Worm (Caenorhabditis elegans): ENCODE results near the gene ugt-59.

The ugt-59 gene

ce11 chrIV:10347528-10347927, 12.9 kb upstream of the ugt-59 start:
- TF ChIP-seq snpc-4 (tag; optimal IDR thresholded peaks at IDR 0.05) (no peak), nhr-76 (tag; optimal IDR thresholded peaks at IDR 0.05) (no peak), ztf-11 (tag; optimal IDR thresholded peaks at IDR 0.05) (no peak), nhr-237 (tag; optimal IDR thresholded peaks at IDR 0.05) (no peak), sea-2 (GFP tag; optimal IDR thresholded peaks at IDR 0.05) (no peak)

DNA sequence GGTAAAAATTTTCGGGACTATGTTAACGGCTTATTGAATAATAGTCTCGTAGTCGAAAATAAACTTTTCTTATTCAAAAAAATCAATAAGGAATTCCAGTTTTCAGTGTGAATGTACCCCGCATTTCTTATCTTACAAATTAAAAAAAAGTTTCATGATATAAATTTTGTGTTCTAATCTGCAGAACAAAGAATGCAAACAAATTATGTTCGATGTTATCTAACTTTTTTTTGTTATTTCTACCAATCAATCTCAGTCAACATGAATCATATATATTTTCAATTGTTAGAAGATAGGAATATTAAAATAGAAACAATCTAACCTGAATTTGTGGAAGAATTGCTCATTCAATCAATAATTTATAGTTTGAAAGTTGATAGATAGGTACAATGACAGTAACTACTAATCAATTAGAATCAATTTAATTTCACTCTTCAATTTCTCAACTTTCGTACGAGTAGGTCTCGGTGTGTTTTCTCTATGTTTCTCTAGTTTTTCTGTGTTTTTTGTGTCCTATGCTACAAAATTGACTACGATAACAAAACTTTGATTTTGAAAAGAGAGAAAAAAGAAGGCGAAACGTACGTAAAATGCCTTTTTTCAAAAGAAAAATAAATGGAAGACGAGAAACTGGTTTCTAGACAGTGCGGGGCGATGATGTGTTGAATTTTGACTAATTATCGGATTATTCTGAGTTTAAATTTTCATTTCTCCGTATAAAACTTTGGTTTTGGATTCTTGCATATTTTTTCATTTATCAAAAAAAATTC, 10.4 kb upstream of the ugt-59 start, which contains the start of the genes unc-43 and Y43C5B.3:
Gene unc-43, minus strand, starts transcription at position 347 of the 770 bp plus-strand sequence.
Gene Y43C5B.3, plus strand, starts transcription at position 720 of the 770 bp plus-strand sequence.
- TF ChIP-seq ZK546.5 (tag; optimal IDR thresholded peaks at IDR 0.05) (no peak), unc-62 (GFP tag; optimal IDR thresholded peaks at IDR 0.05) (no peak), ceh-16 (tag; optimal IDR thresholded peaks at IDR 0.05) (no peak), ztf-11 (tag; optimal IDR thresholded peaks at IDR 0.05) (no peak), ama-1 (optimal IDR thresholded peaks at IDR 0.05) (no peak), pqm-1 (tag; optimal IDR thresholded peaks at IDR 0.05) (peak; percentile 86), nhr-43 (tag; optimal IDR thresholded peaks at IDR 0.05; ENCODE audit: poor library complexity, severe bottlenecking) (no peak), pha-4 (tag; optimal IDR thresholded peaks at IDR 0.05) (peak; percentile 66), nfya-1 (tag; optimal IDR thresholded peaks at IDR 0.05; ENCODE audit: insufficient read depth) (no peak), elt-2 (tag; optimal IDR thresholded peaks at IDR 0.05) (peak; percentile 84), skn-1 (tag; optimal IDR thresholded peaks at IDR 0.05) (no peak), nhr-12 (tag; optimal IDR thresholded peaks at IDR 0.05) (no peak), fkh-2 (tag; optimal IDR thresholded peaks at IDR 0.05) (no peak), hmg-11 (tag; optimal IDR thresholded peaks at IDR 0.05) (no peak), fkh-10 (GFP tag; optimal IDR thresholded peaks at IDR 0.05) (no peak), ceh-9 (tag; optimal IDR thresholded peaks at IDR 0.05) (no peak), sea-2 (GFP tag; optimal IDR thresholded peaks at IDR 0.05) (no peak), mdl-1 (tag; optimal IDR thresholded peaks at IDR 0.05) (no peak), lsy-12 (tag; optimal IDR thresholded peaks at IDR 0.05) (no peak), snpc-4 (tag; optimal IDR thresholded peaks at IDR 0.05) (no peak), daf-12 (tag; optimal IDR thresholded peaks at IDR 0.05) (no peak), nhr-237 (tag; optimal IDR thresholded peaks at IDR 0.05) (no peak), tbx-2 (tag; optimal IDR thresholded peaks at IDR 0.05) (no peak), fos-1 (tag; optimal IDR thresholded peaks at IDR 0.05) (no peak)

ce11 chrIV:10352243-10352642, 8.2 kb upstream of the ugt-59 start, which contains the start of gene Y43C5B.2:
Gene Y43C5B.2 (minus strand): TSS chrIV:10352343.
- no peak for TF ChIP-seq mdl-1 (tag; optimal IDR thresholded peaks at IDR 0.05)
- no peak for TF ChIP-seq fkh-10 (GFP tag; optimal IDR thresholded peaks at IDR 0.05)
- no peak for TF ChIP-seq ceh-82 (tag; optimal IDR thresholded peaks at IDR 0.05)
- TF ChIP-seq unc-39 (tag; optimal IDR thresholded peaks at IDR 0.05), result no peak
- TF ChIP-seq mml-1 (tag; optimal IDR thresholded peaks at IDR 0.05), result no peak
- TF ChIP-seq ZK546.5 (tag; optimal IDR thresholded peaks at IDR 0.05), result no peak
- TF ChIP-seq daf-12 (tag; optimal IDR thresholded peaks at IDR 0.05), result no peak
- TF ChIP-seq skn-1 (tag; optimal IDR thresholded peaks at IDR 0.05), result no peak

- TF ChIP-seq ztf-4 (tag; optimal IDR thresholded peaks at IDR 0.05) (no peak), fkh-2 (tag; optimal IDR thresholded peaks at IDR 0.05) (no peak), snpc-4 (tag; optimal IDR thresholded peaks at IDR 0.05) (no peak), ztf-11 (tag; optimal IDR thresholded peaks at IDR 0.05) (no peak), elt-1 (tag; optimal IDR thresholded peaks at IDR 0.05) (no peak), sea-2 (GFP tag; optimal IDR thresholded peaks at IDR 0.05) (no peak), ama-1 (optimal IDR thresholded peaks at IDR 0.05) (no peak), ceh-28 (tag; optimal IDR thresholded peaks at IDR 0.05) (no peak), elt-3 (tag; optimal IDR thresholded peaks at IDR 0.05) (no peak), tbx-2 (tag; optimal IDR thresholded peaks at IDR 0.05) (no peak)
These were observed 3.4 kb upstream of the ugt-59 start, which contains the start of gene R11A8.1 for ce11 chrIV:10357072-10357471. Gene R11A8.1 (minus strand): TSS chrIV:10357172.

DNA sequence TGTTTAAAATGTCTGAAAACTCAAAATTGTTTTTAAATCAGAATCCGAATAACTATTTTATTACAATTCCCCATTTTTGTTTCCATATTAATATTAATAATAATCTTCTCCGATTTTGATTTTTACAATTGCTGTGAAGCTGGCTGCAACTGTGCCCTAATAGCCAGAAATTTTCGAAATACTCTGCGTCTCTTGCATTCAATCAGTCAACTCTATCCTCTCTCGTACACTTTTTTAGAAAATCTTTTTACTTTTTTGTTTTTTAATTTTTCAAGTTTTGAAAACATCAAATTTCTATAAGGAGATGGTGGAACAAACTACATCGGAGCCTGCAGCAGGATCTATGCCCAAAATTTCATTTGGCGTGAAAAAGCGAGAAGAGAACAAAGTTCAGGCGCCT, 2.6 kb upstream of the ugt-59 start, which contains the start of gene gkow-1:
Gene gkow-1, plus strand, starts transcription at position 301 of the 400 bp plus-strand sequence.
- TF ChIP-seq nhr-76 (tag; optimal IDR thresholded peaks at IDR 0.05) (no peak), nhr-237 (tag; optimal IDR thresholded peaks at IDR 0.05) (no peak), skn-1 (tag; optimal IDR thresholded peaks at IDR 0.05) (no peak), snpc-4 (tag; optimal IDR thresholded peaks at IDR 0.05) (no peak), egl-27 (tag; optimal IDR thresholded peaks at IDR 0.05) (no peak), ztf-11 (tag; optimal IDR thresholded peaks at IDR 0.05) (no peak), nhr-67 (tag; optimal IDR thresholded peaks at IDR 0.05) (no peak)

All from whole organism, L3 larva.